Worm (Caenorhabditis elegans) whole organism, midembryonic: ENCODE measurements around the gene sre-6.

Experiments
- T22C8.4 ChIP-seq: fragments of 200-800 bp; sonication (Bioruptor generic); IDR thresholded peaks from 2 replicates; pipeline ENCODE4 v1.3.6; 2022; ENCODE audit warnings: missing genetic modification characterization, missing compliant biosample characterization
- cog-1 ChIP-seq: sonication (generic microtip); optimal IDR thresholded peaks from 2 replicates; lab custom pipeline; 2016; ENCODE audit warnings: missing genetic modification characterization, missing compliant biosample characterization
- flt-1 ChIP-seq: fragments of 200-800 bp; sonication (Bioruptor generic); IDR thresholded peaks from 2 replicates; pipeline ENCODE4 v1.3.6; 2022; ENCODE audit warnings: missing genetic modification characterization, missing compliant biosample characterization
- klf-2 ChIP-seq: fragments of 200-800 bp; sonication (Bioruptor generic); conservative IDR thresholded peaks from 2 replicates; pipeline ENCODE4 v1.3.6; 2022; ENCODE audit warnings: missing genetic modification reagents, missing genetic modification characterization, missing compliant biosample characterization
- med-1 ChIP-seq: sonication (generic microtip); optimal IDR thresholded peaks from 2 replicates; lab custom pipeline; 2017; ENCODE audit warnings: missing genetic modification characterization, mild to moderate bottlenecking, missing compliant biosample characterization, antibody characterized with exemption, missing genetic modification reagents; ENCODE audit not compliant: insufficient read depth
- ref-1 ChIP-seq: fragments of 200-800 bp; sonication (Bioruptor generic); conservative IDR thresholded peaks from 2 replicates; pipeline ENCODE4 v1.3.6; 2022; ENCODE audit warnings: missing genetic modification reagents, missing genetic modification characterization, missing compliant biosample characterization
- tab-1 ChIP-seq: fragments of 200-800 bp; sonication (Bioruptor generic); IDR thresholded peaks from 2 replicates; pipeline ENCODE4 v1.3.6; 2022; ENCODE audit warnings: missing genetic modification characterization, missing compliant biosample characterization
- ztf-23 ChIP-seq: fragments of 200-800 bp; sonication (Bioruptor generic); IDR thresholded peaks from 2 replicates; pipeline ENCODE4 v1.3.6; 2022; ENCODE audit warnings: missing genetic modification reagents, missing genetic modification characterization, missing compliant biosample characterization
- ztf-29 ChIP-seq: fragments of 200-800 bp; sonication (Bioruptor generic); IDR thresholded peaks from 2 replicates; pipeline ENCODE4 v1.3.6; 2022; ENCODE audit warnings: missing genetic modification reagents, missing genetic modification characterization, missing compliant biosample characterization

ce11 chrV:10798090-10798489 is 35.5 kb upstream of the sre-6 start, which contains the start of gene srh-184:
- TF ChIP-seq med-1 (GFP tag; lab: Kevin White, UChicago) (no peak), ref-1 (GFP tag; lab: Robert Waterston, UW) (no peak), cog-1 (tag; lab: Kevin White, UChicago) (no peak), ztf-29 (GFP tag; lab: Robert Waterston, UW) (no peak), klf-2 (no peak), tab-1 (GFP tag; lab: Robert Waterston, UW) (no peak), flt-1 (GFP tag; lab: Robert Waterston, UW) (no peak), T22C8.4 (GFP tag; lab: Robert Waterston, UW) (no peak), ztf-23 (no peak)
